Fruit fly (Drosophila melanogaster): ENCODE results near the gene CG3097.

Gene CG3097

DNA sequence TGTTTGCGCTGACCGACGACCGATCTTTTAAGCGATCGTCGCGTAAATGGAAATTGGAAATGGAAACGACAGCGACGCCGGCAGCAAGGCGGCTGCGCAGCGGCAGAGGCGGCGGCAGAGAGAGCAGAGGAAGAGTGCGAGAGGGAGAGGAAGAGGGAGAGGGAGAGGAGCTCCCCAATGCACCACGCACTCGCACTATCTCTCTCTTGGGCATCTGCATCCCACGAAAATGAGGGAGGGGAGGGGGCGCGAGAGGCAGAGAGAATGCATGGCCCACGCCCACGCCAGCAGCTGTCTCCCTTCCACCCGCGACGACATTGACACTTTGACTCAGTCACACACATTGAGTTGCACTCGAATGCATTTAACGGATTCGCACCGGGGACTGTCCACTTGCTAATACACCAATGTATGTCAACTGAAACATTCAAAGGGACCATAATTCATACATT, at the start of gene CG3097:
Gene CG3097 (minus strand): TSS at position 51 of the 452 bp plus-strand sequence.
- no peak for TF ChIP-seq CTCF (optimal IDR thresholded peaks at IDR 0.05)
- no peak for TF ChIP-seq CG8478 (optimal IDR thresholded peaks at IDR 0.05)

- TF ChIP-seq CTCF (optimal IDR thresholded peaks at IDR 0.05) (no peak), CG8478 (optimal IDR thresholded peaks at IDR 0.05) (no peak)
These were observed 49.4 kb upstream of the CG3097 start for dm6 chrX:5819972-5820371.

DNA sequence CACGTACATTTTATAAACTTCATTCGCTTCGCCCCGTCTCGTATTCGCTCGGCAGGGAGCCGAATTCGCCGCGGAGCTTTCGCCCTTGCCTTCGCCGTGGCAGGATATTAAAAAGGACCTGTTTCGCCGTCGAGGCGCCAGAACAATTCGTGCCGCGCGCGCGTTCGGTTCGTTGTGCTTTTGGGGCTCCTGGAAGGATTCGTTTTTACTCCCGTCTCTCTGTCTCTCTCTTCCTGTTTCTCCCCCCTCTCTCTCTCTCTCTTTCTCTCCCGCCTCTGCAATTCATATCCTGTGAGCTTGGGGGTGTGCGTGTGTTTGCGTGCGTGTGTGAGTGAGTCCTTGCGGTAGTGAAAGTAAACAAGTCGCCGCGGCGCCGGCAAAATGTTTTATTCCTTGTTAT, 47.8 kb upstream of the CG3097 start, which contains the start of gene CG15765:
Gene CG15765 (plus strand): TSS at position 132 of the 400 bp plus-strand sequence.
- TF ChIP-seq CG8478 (optimal IDR thresholded peaks at IDR 0.05) = no peak
- no peak for TF ChIP-seq CTCF (optimal IDR thresholded peaks at IDR 0.05)

DNA sequence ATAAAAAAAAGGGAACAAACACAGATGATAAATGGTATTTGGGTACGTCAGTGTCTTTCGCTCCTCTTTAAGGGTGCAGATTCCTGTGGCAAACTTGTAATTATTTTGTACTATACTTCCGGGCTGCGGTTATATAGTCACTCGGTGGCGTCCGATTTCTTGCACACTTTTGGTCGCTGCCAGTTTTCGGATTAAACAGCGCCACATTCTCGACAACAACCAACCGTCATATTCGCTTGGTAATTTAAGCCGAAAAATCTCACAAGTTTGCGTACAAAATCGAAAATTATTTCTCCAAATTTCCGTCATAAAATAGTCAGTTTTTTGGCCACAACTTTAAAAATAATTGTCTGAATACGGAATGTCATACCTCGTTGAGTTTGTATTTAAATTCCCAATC, 46.6 kb upstream of the CG3097 start:
- TF ChIP-seq CTCF (optimal IDR thresholded peaks at IDR 0.05) (peak; percentile 65 to 72), CG8478 (optimal IDR thresholded peaks at IDR 0.05) (no peak)

- TF ChIP-seq CTCF (optimal IDR thresholded peaks at IDR 0.05) = no peak
- TF ChIP-seq CG8478 (optimal IDR thresholded peaks at IDR 0.05) = no peak
These were observed 45.1 kb upstream of the CG3097 start, which contains the start of gene AgmNAT for dm6 chrX:5815720-5816119. AgmNAT (minus strand) TSS chrX:5815820.

DNA sequence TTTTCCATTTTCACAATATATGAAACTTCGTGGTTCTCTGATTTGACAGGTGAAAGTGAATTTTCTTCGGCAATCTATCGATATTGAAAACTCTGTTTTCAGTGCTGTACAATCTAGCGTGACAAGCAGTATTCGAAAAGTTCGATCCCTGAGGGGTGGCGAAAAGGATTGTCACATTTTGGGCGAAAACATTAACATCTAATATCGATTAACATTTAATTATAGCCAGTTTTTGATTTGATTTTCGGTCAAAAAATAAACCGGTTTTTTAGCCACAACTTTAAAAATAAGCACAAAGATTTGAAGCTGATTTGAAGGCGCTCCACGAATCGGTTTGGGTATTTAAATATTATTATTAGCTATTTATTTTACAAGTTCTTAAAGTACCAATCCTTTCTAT, 42.3 kb upstream of the CG3097 start, which contains the start of gene CG44329:
Gene CG44329 (minus strand): TSS at position 101 of the 400 bp plus-strand sequence.
- no peak for TF ChIP-seq CG8478 (optimal IDR thresholded peaks at IDR 0.05)
- TF ChIP-seq CTCF (optimal IDR thresholded peaks at IDR 0.05) = no peak

DNA sequence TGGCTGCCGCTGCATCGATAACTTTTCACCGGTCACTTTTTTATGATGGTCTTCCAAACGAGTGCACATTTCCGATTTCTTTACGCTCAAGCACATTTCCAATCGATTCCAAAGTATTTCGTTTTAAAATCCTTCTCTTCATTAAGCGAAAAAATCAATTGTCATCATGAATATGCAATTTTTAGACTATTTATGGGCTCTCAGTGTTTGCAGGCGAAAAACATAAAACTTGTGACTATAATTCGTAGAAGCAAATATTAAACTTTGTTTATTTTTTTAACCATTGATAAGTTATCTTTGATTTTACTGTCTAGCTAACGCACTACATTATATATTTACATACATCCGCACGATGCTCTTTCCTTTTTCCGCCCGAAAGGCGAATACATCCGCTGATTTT, 38.1 kb upstream of the CG3097 start, which contains the start of gene Prosbeta2R1:
Gene Prosbeta2R1 (plus strand): TSS at position 301 of the 400 bp plus-strand sequence.
- TF ChIP-seq CTCF (optimal IDR thresholded peaks at IDR 0.05) (no peak), CG8478 (optimal IDR thresholded peaks at IDR 0.05) (no peak)

dm6 chrX:5804377-5804776, 33.8 kb upstream of the CG3097 start, which contains the start of gene Cpr5C:
Cpr5C (plus strand) TSS chrX:5804677.
- no peak for TF ChIP-seq CTCF (optimal IDR thresholded peaks at IDR 0.05)
- no peak for TF ChIP-seq CG8478 (optimal IDR thresholded peaks at IDR 0.05)

DNA sequence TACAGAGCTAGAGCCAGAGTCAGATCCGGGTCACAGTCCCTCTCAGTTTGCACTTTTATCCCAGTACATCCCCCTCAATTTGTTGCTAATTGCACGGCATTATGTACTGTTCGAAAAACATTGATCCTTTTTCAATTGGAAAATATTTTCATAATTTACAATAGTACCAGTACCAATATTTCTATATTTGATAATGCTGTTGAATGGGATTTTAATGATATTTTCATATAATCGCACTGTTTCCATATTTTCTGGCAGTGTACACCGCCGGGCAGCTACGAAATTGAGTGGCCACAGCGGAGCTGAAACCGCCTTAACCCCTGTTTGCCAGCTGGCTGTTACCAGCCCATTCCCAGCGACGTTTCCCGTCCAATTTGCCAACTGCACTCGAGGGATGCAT, 30.1 kb upstream of the CG3097 start:
- TF ChIP-seq CTCF (optimal IDR thresholded peaks at IDR 0.05) = no peak
- no peak for TF ChIP-seq CG8478 (optimal IDR thresholded peaks at IDR 0.05)

DNA sequence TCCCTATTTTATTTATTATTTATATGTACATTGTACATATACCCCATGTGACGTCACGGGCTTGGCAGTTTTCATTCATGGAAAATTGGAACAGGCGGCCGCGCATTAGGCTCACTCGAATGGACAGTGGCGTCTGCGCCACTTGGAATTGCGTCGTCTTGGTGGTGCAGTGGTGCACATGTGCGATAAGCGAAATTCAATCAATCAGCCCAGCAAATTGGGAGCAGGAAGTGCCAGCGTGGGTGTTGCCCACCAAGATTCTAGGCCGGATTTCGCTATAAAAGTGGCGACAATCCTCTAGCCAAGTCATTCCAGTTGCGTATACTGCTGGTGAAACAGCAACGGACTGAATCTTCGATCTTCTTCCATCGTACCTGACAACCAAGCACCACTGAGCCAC, 21.3 kb upstream of the CG3097 start, which contains the start of gene CG12239:
Gene CG12239 (plus strand): TSS at position 301 of the 400 bp plus-strand sequence.
- no peak for TF ChIP-seq CTCF (optimal IDR thresholded peaks at IDR 0.05)
- TF ChIP-seq CG8478 (optimal IDR thresholded peaks at IDR 0.05) = no peak

DNA sequence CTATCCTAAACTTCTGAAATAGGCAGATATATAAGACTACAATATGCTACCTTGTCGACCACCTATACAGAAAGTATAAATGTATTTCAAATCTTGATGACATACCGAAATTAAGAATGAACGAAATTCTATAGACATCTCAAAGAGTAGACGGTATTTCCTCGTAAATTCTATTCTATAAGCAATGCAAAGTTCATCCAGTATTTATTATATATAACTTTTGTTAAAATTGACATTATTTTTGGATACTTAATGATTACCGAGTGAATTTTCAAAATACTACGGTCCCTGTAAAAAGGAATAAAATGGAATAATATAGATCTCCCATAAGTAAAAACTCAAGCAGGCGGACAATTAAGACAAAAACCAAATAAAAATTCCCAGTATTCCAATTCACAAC, 18.6 kb upstream of the CG3097 start, which contains the start of gene CG15767:
Gene CG15767 (plus strand): TSS at position 301 of the 400 bp plus-strand sequence.
- TF ChIP-seq CTCF (optimal IDR thresholded peaks at IDR 0.05) = no peak
- no peak for TF ChIP-seq CG8478 (optimal IDR thresholded peaks at IDR 0.05)

DNA sequence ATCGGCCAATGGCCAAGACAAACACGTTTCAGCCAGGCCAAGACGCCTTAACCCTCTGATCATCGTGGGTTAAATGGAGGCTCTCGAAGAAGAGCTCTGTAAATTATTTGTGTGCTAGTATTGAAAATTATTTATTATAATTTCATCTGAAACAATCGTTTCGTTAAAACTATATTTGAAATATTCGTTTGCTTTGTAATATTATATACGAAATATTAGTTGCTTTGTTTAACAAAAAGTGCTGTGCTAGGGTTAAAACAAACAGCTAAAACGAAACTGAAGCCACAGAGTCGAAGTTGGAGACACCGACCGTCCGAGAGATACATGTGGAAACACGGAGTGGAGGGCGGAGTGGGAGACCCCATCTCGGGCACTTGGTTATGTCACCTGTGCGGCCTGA, 16.0 kb upstream of the CG3097 start:
- TF ChIP-seq CG8478 (optimal IDR thresholded peaks at IDR 0.05) (no peak), CTCF (optimal IDR thresholded peaks at IDR 0.05) (no peak)

- TF ChIP-seq CTCF (optimal IDR thresholded peaks at IDR 0.05) (no peak), CG8478 (optimal IDR thresholded peaks at IDR 0.05) (no peak)
These were observed 12.9 kb upstream of the CG3097 start for dm6 chrX:5783260-5784040.

DNA sequence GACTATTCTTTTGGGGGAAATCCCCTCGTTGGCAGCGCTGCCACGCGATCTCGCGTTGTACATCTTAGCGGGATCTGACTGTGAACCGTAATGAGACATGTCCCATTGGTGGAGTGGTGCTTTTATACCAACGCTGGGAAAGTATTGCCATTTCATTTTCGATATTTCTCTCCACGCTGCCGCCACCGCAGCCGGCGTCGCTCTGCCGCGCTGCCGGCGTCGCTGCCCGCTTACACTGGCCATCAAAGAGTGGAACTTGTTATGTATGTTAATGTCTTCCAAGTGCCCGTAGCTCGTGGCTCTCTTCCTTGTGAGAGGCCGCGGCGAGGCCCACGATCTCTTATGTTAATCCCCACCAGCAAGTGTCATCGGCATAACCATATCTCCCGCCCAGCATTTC, 10.9 kb upstream of the CG3097 start, which contains the start of gene CG3108:
Gene CG3108 (minus strand): TSS at position 101 of the 400 bp plus-strand sequence.
- no peak for TF ChIP-seq CG8478 (optimal IDR thresholded peaks at IDR 0.05)
- no peak for TF ChIP-seq CTCF (optimal IDR thresholded peaks at IDR 0.05)

dm6 chrX:5776547-5776946, 6.0 kb upstream of the CG3097 start, which contains the start of gene CG42264:
CG42264 (minus strand) TSS chrX:5776647.
- TF ChIP-seq CG8478 (optimal IDR thresholded peaks at IDR 0.05) (no peak), CTCF (optimal IDR thresholded peaks at IDR 0.05) (no peak)

- TF ChIP-seq CG8478 (optimal IDR thresholded peaks at IDR 0.05) (no peak), CTCF (optimal IDR thresholded peaks at IDR 0.05) (no peak)
These were observed 1.8 kb upstream of the CG3097 start for dm6 chrX:5772409-5772808.

Measured in S2 (cell line).